Worm (Caenorhabditis elegans) whole organism, L2 larva: Measurements from ENCODE around the gene pals-25.

ENCODE experiments used
- C34F6.9 ChIP-seq: fragments of 150-350 bp; optimal IDR thresholded peaks from 2 replicates; lab custom pipeline; 2014; ENCODE audit warnings: missing biosample characterization, missing genetic modification characterization
- Y55F3AM.14 ChIP-seq: fragments of 200-800 bp; sonication (Bioruptor generic); optimal IDR thresholded peaks from 2 replicates; lab custom pipeline; 2018; ENCODE audit warnings: mild to moderate bottlenecking, missing genetic modification characterization, missing compliant biosample characterization
- ZK546.5 ChIP-seq: sonication (generic microtip); optimal IDR thresholded peaks from 2 replicates; lab custom pipeline; 2017; ENCODE audit warnings: missing biosample characterization, missing genetic modification characterization
- aly-2 ChIP-seq: fragments of 150-350 bp; optimal IDR thresholded peaks from 2 replicates; lab custom pipeline; 2014; ENCODE audit warnings: missing biosample characterization, missing genetic modification characterization
- ama-1 ChIP-seq: fragments of 150-350 bp; optimal IDR thresholded peaks from 2 replicates; lab custom pipeline; 2018; ENCODE audit warnings: inconsistent platforms
- blmp-1 ChIP-seq: sonication (generic microtip); optimal IDR thresholded peaks from 2 replicates; lab custom pipeline; 2017; ENCODE audit warnings: missing genetic modification characterization, mild to moderate bottlenecking, missing compliant biosample characterization, antibody characterized with exemption, moderate library complexity; ENCODE audit not compliant: insufficient read depth
- ceh-16 ChIP-seq: fragments of 150-350 bp; optimal IDR thresholded peaks from 2 replicates; lab custom pipeline; 2014; ENCODE audit warnings: missing biosample characterization, missing genetic modification characterization
- ceh-82 ChIP-seq: fragments of 150-350 bp; optimal IDR thresholded peaks from 2 replicates; lab custom pipeline; 2014; ENCODE audit warnings: missing biosample characterization, missing genetic modification characterization
- crh-2 ChIP-seq: sonication (generic microtip); optimal IDR thresholded peaks from 2 replicates; lab custom pipeline; 2017; ENCODE audit warnings: missing biosample characterization, missing genetic modification characterization
- dmd-4 ChIP-seq: sonication (generic microtip); optimal IDR thresholded peaks from 2 replicates; lab custom pipeline; 2017; ENCODE audit warnings: missing biosample characterization, missing genetic modification characterization
- egl-27 ChIP-seq: sonication (generic microtip); optimal IDR thresholded peaks from 3 replicates; lab custom pipeline; 2017; ENCODE audit warnings: missing biosample characterization, missing genetic modification reagents, missing genetic modification characterization
- elt-1 ChIP-seq: fragments of 150-350 bp; optimal IDR thresholded peaks from 2 replicates; lab custom pipeline; 2014; ENCODE audit warnings: missing biosample characterization, missing genetic modification characterization
- elt-3 ChIP-seq: sonication (generic microtip); optimal IDR thresholded peaks from 2 replicates; lab custom pipeline; 2017; ENCODE audit warnings: missing biosample characterization, missing genetic modification characterization
- fos-1 ChIP-seq: fragments of 150-350 bp; optimal IDR thresholded peaks from 2 replicates; lab custom pipeline; 2014; ENCODE audit warnings: missing biosample characterization, missing genetic modification characterization
- gmeb-1 ChIP-seq: fragments of 150-350 bp; optimal IDR thresholded peaks from 2 replicates; lab custom pipeline; 2014; ENCODE audit warnings: missing biosample characterization, missing genetic modification characterization
- lin-13 ChIP-seq: fragments of 150-350 bp; optimal IDR thresholded peaks from 2 replicates; lab custom pipeline; 2014; ENCODE audit warnings: missing biosample characterization, missing genetic modification reagents, missing genetic modification characterization
- lin-39 ChIP-seq: fragments of 150-350 bp; optimal IDR thresholded peaks from 2 replicates; lab custom pipeline; 2014; ENCODE audit warnings: missing biosample characterization, missing genetic modification reagents, missing genetic modification characterization
- lsy-2 ChIP-seq, 2 experiments: fragments of 150-350 bp in 1 of 2; sonication (generic microtip) in 1 of 2; optimal IDR thresholded peaks; 2 replicates each; lab custom pipeline; 2014 to 2017; ENCODE audit warnings: missing biosample characterization in 2 of 2, missing genetic modification characterization in 2 of 2
- mab-5 ChIP-seq: fragments of 150-350 bp; optimal IDR thresholded peaks from 2 replicates; lab custom pipeline; 2014; ENCODE audit warnings: missing biosample characterization, missing genetic modification characterization
- mbf-1 ChIP-seq: sonication (generic microtip); optimal IDR thresholded peaks from 2 replicates; lab custom pipeline; 2017; ENCODE audit warnings: missing biosample characterization, missing genetic modification characterization
- mdl-1 ChIP-seq, 2 experiments: fragments of 150-350 bp in 1 of 2; sonication (generic microtip) in 1 of 2; optimal IDR thresholded peaks; 2 replicates each; lab custom pipeline; 2017; ENCODE audit warnings: missing biosample characterization in 2 of 2, missing genetic modification characterization in 2 of 2
- nhr-10 ChIP-seq: sonication (generic microtip); optimal IDR thresholded peaks from 2 replicates; lab custom pipeline; 2017; ENCODE audit warnings: missing biosample characterization, missing genetic modification characterization
- nhr-11 ChIP-seq: fragments of 150-350 bp; optimal IDR thresholded peaks from 2 replicates; lab custom pipeline; 2014; ENCODE audit warnings: missing biosample characterization, missing genetic modification characterization
- nhr-12 ChIP-seq: fragments of 150-350 bp; optimal IDR thresholded peaks from 2 replicates; lab custom pipeline; 2014; ENCODE audit warnings: missing biosample characterization, missing genetic modification characterization
- nhr-129 ChIP-seq: fragments of 150-350 bp; optimal IDR thresholded peaks from 2 replicates; lab custom pipeline; 2014; ENCODE audit warnings: missing biosample characterization, missing genetic modification characterization
- nhr-21 ChIP-seq: fragments of 150-350 bp; optimal IDR thresholded peaks from 2 replicates; lab custom pipeline; 2014; ENCODE audit warnings: missing biosample characterization, missing genetic modification characterization
- nhr-25 ChIP-seq: fragments of 150-350 bp; sonication (generic microtip); optimal IDR thresholded peaks from 3 replicates; lab custom pipeline; 2014; ENCODE audit warnings: missing biosample characterization, missing genetic modification characterization
- nhr-77 ChIP-seq: fragments of 150-350 bp; optimal IDR thresholded peaks from 2 replicates; lab custom pipeline; 2014; ENCODE audit warnings: missing biosample characterization, missing genetic modification characterization
- peb-1 ChIP-seq: fragments of 150-350 bp; optimal IDR thresholded peaks from 2 replicates; lab custom pipeline; 2014; ENCODE audit warnings: missing biosample characterization, missing genetic modification characterization
- sem-4 ChIP-seq: fragments of 150-350 bp; optimal IDR thresholded peaks from 2 replicates; lab custom pipeline; 2014; ENCODE audit warnings: missing biosample characterization, missing genetic modification reagents, missing genetic modification characterization
- sma-3 ChIP-seq: sonication (generic microtip); optimal IDR thresholded peaks from 2 replicates; lab custom pipeline; 2016; ENCODE audit warnings: missing genetic modification reagents, missing genetic modification characterization, missing compliant biosample characterization
- snpc-4 ChIP-seq: fragments of 150-350 bp; optimal IDR thresholded peaks from 2 replicates; lab custom pipeline; 2014; ENCODE audit warnings: missing biosample characterization, missing genetic modification characterization
- unc-39 ChIP-seq: fragments of 150-350 bp; optimal IDR thresholded peaks from 2 replicates; lab custom pipeline; 2014; ENCODE audit warnings: missing biosample characterization, missing genetic modification characterization
- zag-1 ChIP-seq: fragments of 150-350 bp; optimal IDR thresholded peaks from 2 replicates; lab custom pipeline; 2014; ENCODE audit warnings: missing biosample characterization, missing genetic modification characterization
- ztf-1 ChIP-seq: fragments of 200-800 bp; sonication (Bioruptor generic); conservative IDR thresholded peaks from 2 replicates; pipeline ENCODE4 v1.3.6; 2022; ENCODE audit warnings: missing genetic modification characterization, missing compliant biosample characterization
- ztf-11 ChIP-seq: sonication (generic microtip); optimal IDR thresholded peaks from 2 replicates; lab custom pipeline; 2017; ENCODE audit warnings: missing biosample characterization, missing genetic modification characterization
- ztf-4 ChIP-seq: fragments of 150-350 bp; optimal IDR thresholded peaks from 2 replicates; lab custom pipeline; 2014; ENCODE audit warnings: missing biosample characterization, missing genetic modification characterization

pals-25 gene

ce11 chrIII:157980-158379 is 23.7 kb downstream of the pals-25 start:
- TF ChIP-seq elt-3 (no peak), sma-3 (GFP tag; lab: Kevin White, UChicago) (no peak), ama-1 (lab: Kevin White, UChicago) (no peak), nhr-129 (no peak), egl-27 (tag; lab: Kevin White, UChicago) (no peak), mab-5 (tag; lab: Kevin White, UChicago) (no peak), fos-1 (no peak)

- no peak for TF ChIP-seq egl-27 (tag; lab: Kevin White, UChicago)
- TF ChIP-seq mab-5 (tag; lab: Kevin White, UChicago): no peak
- no peak for TF ChIP-seq lin-13 (GFP tag; lab: Kevin White, UChicago)
- TF ChIP-seq ztf-11 (tag; lab: Kevin White, UChicago): no peak
- no peak for TF ChIP-seq aly-2 (tag; lab: Kevin White, UChicago)
- no peak for TF ChIP-seq ama-1 (lab: Kevin White, UChicago)
- TF ChIP-seq dmd-4 (tag; lab: Kevin White, UChicago): no peak
- TF ChIP-seq nhr-10 (tag; lab: Kevin White, UChicago): no peak
- TF ChIP-seq blmp-1 (tag; lab: Kevin White, UChicago): no peak
- TF ChIP-seq elt-1 (tag; lab: Kevin White, UChicago): no peak
- TF ChIP-seq nhr-11 (tag; lab: Kevin White, UChicago): no peak
- no peak for TF ChIP-seq Y55F3AM.14 (GFP tag; lab: Kevin White, UChicago)
These were observed 24.9 kb downstream of the pals-25 start for ce11 chrIII:159149-159548.

ce11 chrIII:159665-160064 is 25.4 kb downstream of the pals-25 start:
- TF ChIP-seq unc-39 (no peak), mab-5 (tag; lab: Kevin White, UChicago) (no peak), egl-27 (tag; lab: Kevin White, UChicago) (no peak), Y55F3AM.14 (GFP tag; lab: Kevin White, UChicago) (no peak), elt-3 (no peak), nhr-12 (tag; lab: Kevin White, UChicago) (no peak), ztf-11 (tag; lab: Kevin White, UChicago) (no peak), dmd-4 (tag; lab: Kevin White, UChicago) (no peak), lin-39 (tag; lab: Kevin White, UChicago) (no peak), blmp-1 (tag; lab: Kevin White, UChicago) (no peak), ztf-1 (GFP tag; lab: Robert Waterston, UW) (no peak), gmeb-1 (tag; lab: Kevin White, UChicago) (no peak), elt-1 (tag; lab: Kevin White, UChicago) (no peak), nhr-11 (tag; lab: Kevin White, UChicago) (no peak), sem-4 (no peak)

- TF ChIP-seq ztf-4: no peak
- TF ChIP-seq snpc-4 (tag; lab: Kevin White, UChicago): no peak
- TF ChIP-seq nhr-10 (tag; lab: Kevin White, UChicago): no peak
- no peak for TF ChIP-seq egl-27 (tag; lab: Kevin White, UChicago)
- TF ChIP-seq Y55F3AM.14 (GFP tag; lab: Kevin White, UChicago): no peak
- no peak for TF ChIP-seq ceh-82 (tag; lab: Kevin White, UChicago)
- no peak for TF ChIP-seq nhr-77 (tag; lab: Kevin White, UChicago)
- no peak for TF ChIP-seq elt-1 (tag; lab: Kevin White, UChicago)
- no peak for TF ChIP-seq ceh-16 (tag; lab: Kevin White, UChicago)
- no peak for TF ChIP-seq nhr-25
- no peak for TF ChIP-seq nhr-21
- no peak for TF ChIP-seq sma-3 (GFP tag; lab: Kevin White, UChicago)
- no peak for TF ChIP-seq lsy-2 (tag; optimal IDR thresholded peaks at IDR 0.05; lab: Kevin White, UChicago)
- TF ChIP-seq ztf-11 (tag; lab: Kevin White, UChicago): no peak
- no peak for TF ChIP-seq mbf-1 (tag; lab: Kevin White, UChicago)
- TF ChIP-seq mdl-1 (tag; optimal IDR thresholded peaks at IDR 0.05; lab: Kevin White, UChicago): no peak
These were observed 30.5 kb downstream of the pals-25 start, which contains the start of gene F40G9.8 for ce11 chrIII:164775-165174. F40G9.8 (minus strand) TSS chrIII:164875.

ce11 chrIII:165390-165789 is 31.1 kb downstream of the pals-25 start, which contains the start of gene F40G9.7:
F40G9.7 (plus strand) TSS chrIII:165690.
- no peak for TF ChIP-seq peb-1 (tag; lab: Kevin White, UChicago)
- TF ChIP-seq crh-2 (tag; lab: Kevin White, UChicago): no peak
- no peak for TF ChIP-seq ceh-16 (tag; lab: Kevin White, UChicago)
- no peak for TF ChIP-seq ZK546.5 (tag; lab: Kevin White, UChicago)
- TF ChIP-seq mab-5 (tag; lab: Kevin White, UChicago): no peak
- no peak for TF ChIP-seq lin-39 (tag; lab: Kevin White, UChicago)
- TF ChIP-seq ceh-82 (tag; lab: Kevin White, UChicago): no peak
- no peak for TF ChIP-seq blmp-1 (tag; lab: Kevin White, UChicago)
- TF ChIP-seq lsy-2 (tag; optimal IDR thresholded peaks at IDR 0.05; lab: Kevin White, UChicago): no peak
- TF ChIP-seq fos-1: no peak
- TF ChIP-seq mbf-1 (tag; lab: Kevin White, UChicago): no peak
- no peak for TF ChIP-seq Y55F3AM.14 (GFP tag; lab: Kevin White, UChicago)
- no peak for TF ChIP-seq ama-1 (lab: Kevin White, UChicago)
- no peak for TF ChIP-seq zag-1 (tag; lab: Kevin White, UChicago)
- TF ChIP-seq sem-4: no peak
- TF ChIP-seq elt-3: no peak
- TF ChIP-seq lin-13 (GFP tag; lab: Kevin White, UChicago): no peak
- TF ChIP-seq C34F6.9 (tag; lab: Kevin White, UChicago): no peak
- TF ChIP-seq, all 48 proteins: peak for 0
